Worm (Caenorhabditis elegans) whole organism, dauer: ENCODE results near the gene alkb-7.
"Not testable (repeated sequence)": the region's sequence is repeated elsewhere in the genome, so short reads cannot be mapped to it uniquely, and the experiment has no call there.

Experiments
- unc-62 ChIP-seq: sonication (generic microtip); optimal IDR thresholded peaks from 2 replicates; lab custom pipeline; 2017; ENCODE audit warnings: missing biosample characterization, missing genetic modification reagents, missing genetic modification characterization

Gene alkb-7

DNA sequence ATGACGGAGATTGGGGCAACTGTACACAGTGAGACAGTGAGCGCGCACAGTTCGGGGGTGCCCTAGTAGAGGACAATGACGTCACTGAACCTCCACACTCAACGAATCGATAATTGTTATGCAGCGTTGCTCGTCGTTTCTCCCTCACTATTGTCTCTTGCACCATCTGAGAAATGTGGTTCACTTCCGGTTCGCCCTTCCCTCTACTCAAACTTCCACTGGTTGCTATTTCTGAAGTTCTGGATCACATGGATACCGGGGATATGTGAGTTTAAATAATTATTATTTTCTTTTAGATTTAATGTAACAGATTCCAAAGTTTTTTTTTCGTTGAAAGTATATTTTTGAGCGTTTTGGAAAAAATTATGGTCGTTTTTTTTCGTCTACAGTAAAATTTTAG lies 31.8 kb downstream of the alkb-7 start, which contains the start of the genes Y46G5A.7 and Y46G5A.8:
TSS of gene Y46G5A.7 (minus strand) at position 153 of the 400 bp plus-strand sequence.
TSS of gene Y46G5A.8 (plus strand) at position 159 of the 400 bp plus-strand sequence.
- TF ChIP-seq unc-62 (GFP tag; lab: Kevin White, UChicago): no peak

- TF ChIP-seq unc-62 (GFP tag; lab: Kevin White, UChicago): not testable (repeated sequence)
These were observed 34.2 kb downstream of the alkb-7 start, which contains the start of gene Y46G5A.39 for ce11 chrII:12753725-12754124. Gene Y46G5A.39, minus strand, starts transcription at chrII:12753825.

DNA sequence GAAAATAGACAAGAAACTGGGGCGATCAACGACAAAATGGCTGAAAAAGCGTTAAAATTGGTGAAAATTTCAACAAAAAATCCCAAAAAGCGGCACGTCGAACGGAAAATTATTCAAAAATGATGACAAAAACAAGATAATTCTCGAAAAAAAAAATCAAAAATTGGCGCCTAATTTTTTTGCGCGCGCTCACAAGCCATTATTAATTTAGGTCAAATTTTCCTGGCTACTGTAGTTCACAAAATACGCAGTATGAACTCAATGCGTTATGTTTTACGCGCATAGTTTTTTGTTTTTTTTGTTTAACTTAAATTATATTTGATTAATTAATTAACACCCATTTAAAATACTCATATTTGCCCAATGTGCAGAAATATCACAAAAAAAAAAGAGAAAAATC lies 48.6 kb downstream of the alkb-7 start:
- TF ChIP-seq unc-62 (GFP tag; lab: Kevin White, UChicago): no peak

- no peak for TF ChIP-seq unc-62 (GFP tag; lab: Kevin White, UChicago)
These were observed 49.4 kb downstream of the alkb-7 start, which contains the start of gene pisy-1 for ce11 chrII:12738284-12739201. Gene pisy-1, minus strand, starts transcription at chrII:12738334.

DNA sequence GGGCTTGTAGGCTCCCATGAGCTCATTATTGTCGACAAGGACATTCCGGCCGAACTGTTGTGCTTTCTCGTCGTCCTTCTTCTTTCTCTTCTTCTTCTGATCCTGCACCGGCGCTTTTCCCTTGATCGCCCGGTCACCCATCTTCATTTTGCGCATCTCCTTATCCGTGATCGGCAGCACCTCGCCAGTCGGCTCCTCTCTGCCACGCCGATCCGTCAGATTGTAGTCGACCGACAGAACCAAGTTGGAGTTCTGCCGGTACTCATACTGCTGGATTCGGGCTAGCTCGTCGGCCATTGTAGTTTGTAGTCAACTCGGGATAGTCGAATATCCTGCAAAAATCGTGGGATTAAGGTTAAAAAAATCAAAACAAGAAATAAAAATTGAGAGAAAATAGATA lies 51.4 kb downstream of the alkb-7 start, which contains the start of gene snrp-200:
TSS of gene snrp-200 (minus strand) at position 332 of the 400 bp plus-strand sequence.
- no peak for TF ChIP-seq unc-62 (GFP tag; lab: Kevin White, UChicago)
